Fruit fly (Drosophila melanogaster): ENCODE measurements around the gene ss.

The ss gene

DNA sequence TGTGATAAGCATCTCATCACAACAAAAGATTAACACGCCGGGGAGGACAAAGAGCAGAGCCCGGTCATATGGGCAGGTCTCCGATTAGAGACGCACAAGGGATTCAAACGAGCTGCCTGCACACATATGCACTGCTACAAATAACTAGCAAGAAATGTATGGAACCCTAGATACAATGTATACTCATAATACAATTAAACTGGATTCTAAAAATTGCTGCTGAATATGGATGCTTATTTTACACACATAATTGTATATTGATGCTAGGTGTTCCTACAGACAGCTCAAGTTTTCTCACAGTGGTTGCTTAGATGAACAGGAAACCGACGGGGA lies 66.5 kb downstream of the ss start (continued):
- TF ChIP-seq eg (GFP tag; IDR thresholded peaks at IDR 0.05) = 0 out of 3 replicates have a peak, but pooled peaks have one; percentile 49
- TF ChIP-seq CG34406 (GFP tag; optimal IDR thresholded peaks at IDR 0.05) = peak; percentile 36
- TF ChIP-seq dac (GFP tag; optimal IDR thresholded peaks at IDR 0.05) = no peak
- TF ChIP-seq lz (GFP tag; optimal IDR thresholded peaks at IDR 0.05) = peak; percentile 30
- no peak for TF ChIP-seq CG6276 (GFP tag; optimal IDR thresholded peaks at IDR 0.05)
- peak; percentile 67 for TF ChIP-seq Sox14 (GFP tag; optimal IDR thresholded peaks at IDR 0.05)
- peak; percentile 34 for TF ChIP-seq CG16779 (tag; optimal IDR thresholded peaks at IDR 0.05)
- peak; percentile 60 for TF ChIP-seq acj6 (GFP tag; optimal IDR thresholded peaks at IDR 0.05)
- peak; percentile 63 for TF ChIP-seq Ets96B (tag; optimal IDR thresholded peaks at IDR 0.05)
- peak; percentile 14 for TF ChIP-seq CG31627 (GFP tag; optimal IDR thresholded peaks at IDR 0.05)
- peak; percentile 58 for TF ChIP-seq Hr4 (GFP tag; optimal IDR thresholded peaks at IDR 0.05)
- no peak for TF ChIP-seq Eip93F (GFP tag; optimal IDR thresholded peaks at IDR 0.05)
- peak; percentile 60 for TF ChIP-seq CG32006 (GFP tag; optimal IDR thresholded peaks at IDR 0.05)
- TF ChIP-seq CG8632 (GFP tag; optimal IDR thresholded peaks at IDR 0.05) = peak; percentile 4
- peak; percentile 55 for TF ChIP-seq Eip75B (GFP tag; optimal IDR thresholded peaks at IDR 0.05)

DNA sequence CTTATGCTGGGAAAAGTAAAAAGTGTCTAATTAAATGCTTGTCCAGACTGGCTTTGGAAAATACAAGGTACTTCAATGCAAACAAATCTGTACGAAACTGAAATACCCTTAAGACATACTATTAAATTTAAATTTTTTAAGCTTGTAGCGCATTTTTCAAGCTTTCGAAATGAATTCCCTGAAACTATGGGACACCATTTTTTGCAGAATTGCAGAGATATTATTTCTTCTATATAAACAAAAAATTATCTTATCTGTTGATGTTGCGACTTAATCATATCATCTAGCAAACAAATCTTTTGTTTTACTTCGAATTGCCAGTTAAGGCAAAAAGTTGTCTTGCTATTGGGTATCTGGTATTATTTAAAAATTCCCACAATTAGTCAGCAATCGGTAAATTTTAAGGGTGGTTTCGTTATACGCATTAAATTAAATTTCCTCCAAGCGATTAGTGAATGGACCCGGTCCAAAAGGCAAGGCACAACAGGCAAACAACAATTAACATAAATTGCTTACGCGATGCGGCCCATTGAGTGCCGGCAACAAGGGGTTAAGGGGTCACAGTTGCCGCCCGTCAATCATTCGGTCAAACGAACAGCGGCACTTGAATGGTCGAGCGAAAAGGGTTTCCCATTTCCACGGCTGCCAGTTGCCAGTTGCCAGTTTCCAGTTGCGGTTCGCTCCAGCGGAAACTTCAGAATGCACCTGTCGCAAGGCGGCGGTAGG lies 67.0 kb downstream of the ss start:
- TF ChIP-seq CG8119 (GFP tag; IDR thresholded peaks at IDR 0.05) = peak; percentile 55; the same call in 2 of the 3 replicates
- no peak for TF ChIP-seq Ets96B (tag; optimal IDR thresholded peaks at IDR 0.05)
- TF ChIP-seq Lpt (GFP tag; optimal IDR thresholded peaks at IDR 0.05) = peak; percentile 10
- peak; percentile 38 for TF ChIP-seq CG10631 (GFP tag; optimal IDR thresholded peaks at IDR 0.05)
- TF ChIP-seq Eip78C (GFP tag) = peak; percentile 94
- TF ChIP-seq Eip75B (GFP tag; optimal IDR thresholded peaks at IDR 0.05) = peak; percentile 28
- peak; percentile 22 for TF ChIP-seq fkh (GFP tag; optimal IDR thresholded peaks at IDR 0.05)
- peak; percentile 53 for TF ChIP-seq pdm3 (GFP tag; optimal IDR thresholded peaks at IDR 0.05)
- TF ChIP-seq achi (GFP tag; optimal IDR thresholded peaks at IDR 0.05) = peak; percentile 17
- no peak for TF ChIP-seq Gug (GFP tag; IDR thresholded peaks at IDR 0.05)
- TF ChIP-seq CG6854 (GFP tag; optimal IDR thresholded peaks at IDR 0.05) = no peak
- no peak for TF ChIP-seq dsx (GFP tag; optimal IDR thresholded peaks at IDR 0.05; ENCODE audit: poor library complexity, severe bottlenecking)
- TF ChIP-seq spab (GFP tag; optimal IDR thresholded peaks at IDR 0.05) = no peak
- peak; percentile 71 for TF ChIP-seq CG6276 (GFP tag; optimal IDR thresholded peaks at IDR 0.05)
- TF ChIP-seq vri (GFP tag; optimal IDR thresholded peaks at IDR 0.05) = no peak
- peak; percentile 18 for TF ChIP-seq CG3919 (GFP tag; optimal IDR thresholded peaks at IDR 0.05)
- 0 out of 3 replicates have a peak, but pooled peaks have one; percentile 43 for TF ChIP-seq eg (GFP tag; IDR thresholded peaks at IDR 0.05)
- TF ChIP-seq OdsH (GFP tag; optimal IDR thresholded peaks at IDR 0.05) = peak; percentile 64
- TF ChIP-seq net (GFP tag; optimal IDR thresholded peaks at IDR 0.05) = peak; percentile 45
- peak; percentile 70 for TF ChIP-seq Met (GFP tag; optimal IDR thresholded peaks at IDR 0.05)
- TF ChIP-seq CG6808 (GFP tag; optimal IDR thresholded peaks at IDR 0.05) = no peak
- no peak for TF ChIP-seq Hr38 (GFP tag; optimal IDR thresholded peaks at IDR 0.05)
- peak; percentile 46 for TF ChIP-seq CG31627 (GFP tag; optimal IDR thresholded peaks at IDR 0.05)
- TF ChIP-seq Sox14 (GFP tag; optimal IDR thresholded peaks at IDR 0.05) = peak; percentile 38
- no peak for TF ChIP-seq Sox102F (GFP tag; optimal IDR thresholded peaks at IDR 0.05)
- TF ChIP-seq CG6163 (GFP tag; IDR thresholded peaks at IDR 0.05) = no peak
- peak; percentile 34 for TF ChIP-seq Ets21C (GFP tag; optimal IDR thresholded peaks at IDR 0.05)
- no peak for TF ChIP-seq CG11294 (GFP tag; IDR thresholded peaks at IDR 0.05)
- no peak for TF ChIP-seq Blimp-1 (GFP tag; optimal IDR thresholded peaks at IDR 0.05)
- no peak for TF ChIP-seq fd85E (GFP tag; optimal IDR thresholded peaks at IDR 0.05)
- peak; percentile 90 for TF ChIP-seq CG32006 (GFP tag; optimal IDR thresholded peaks at IDR 0.05)
- TF ChIP-seq CG9139 (GFP tag; optimal IDR thresholded peaks at IDR 0.05) = no peak
- TF ChIP-seq Sox15 (GFP tag; optimal IDR thresholded peaks at IDR 0.05) = no peak
- TF ChIP-seq CG34406 (GFP tag; optimal IDR thresholded peaks at IDR 0.05) = peak; percentile 28
- peak; percentile 77 for TF ChIP-seq dac (GFP tag; optimal IDR thresholded peaks at IDR 0.05)
- peak; percentile 56 for TF ChIP-seq Hr39 (GFP tag; optimal IDR thresholded peaks at IDR 0.05)
- TF ChIP-seq svp (GFP tag) = peak; percentile 80
- TF ChIP-seq CG7368 (GFP tag; optimal IDR thresholded peaks at IDR 0.05) = no peak
- TF ChIP-seq salr (GFP tag; optimal IDR thresholded peaks at IDR 0.05) = peak in 1 of 2 experiments; percentile 60
- TF ChIP-seq cyc (GFP tag; optimal IDR thresholded peaks at IDR 0.05) = peak; percentile 39
- no peak for TF ChIP-seq ss (GFP tag; optimal IDR thresholded peaks at IDR 0.05)
- TF ChIP-seq CG15336 (GFP tag; IDR thresholded peaks at IDR 0.05) = peak; percentile 51; the same call in 1 of the 2 replicates

All from whole organism, prepupa.